Worm (Caenorhabditis elegans): ENCODE results near the gene C50B6.3.

C50B6.3 gene

DNA sequence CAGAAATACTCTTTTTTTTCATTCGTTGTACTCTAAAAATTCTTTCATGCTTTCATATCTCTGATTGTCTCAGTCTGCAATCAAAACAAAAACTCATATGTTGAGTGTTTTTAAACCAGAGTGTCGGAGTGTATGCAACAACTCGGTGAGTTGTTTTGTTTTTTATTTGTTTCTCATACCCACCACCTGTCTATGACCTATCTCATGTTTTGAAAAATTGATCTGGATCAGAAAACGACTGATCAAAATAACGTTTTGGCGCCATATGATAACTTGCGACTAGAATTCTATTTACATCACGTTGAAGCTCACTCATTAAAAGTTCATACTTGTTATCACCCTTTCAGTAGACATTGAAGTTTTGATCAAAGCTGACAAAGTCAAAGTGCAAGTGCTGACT is 14.7 kb upstream of the C50B6.3 start:
- TF ChIP-seq zfh-2 (GFP tag; conservative IDR thresholded peaks at IDR 0.05) (no peak), hsf-1 (GFP tag; IDR thresholded peaks at IDR 0.05) (no peak), B0336.3 (GFP tag; IDR thresholded peaks at IDR 0.05) (no peak), let-607 (tag; optimal IDR thresholded peaks at IDR 0.05) (no peak), mcd-1 (GFP tag; IDR thresholded peaks at IDR 0.05) (no peak), nhr-27 (tag; optimal IDR thresholded peaks at IDR 0.05) (no peak), egrh-3 (GFP tag; IDR thresholded peaks at IDR 0.05) (no peak), lin-35 (GFP tag; optimal IDR thresholded peaks at IDR 0.05) (no peak), Y56A3A.18 (GFP tag; IDR thresholded peaks at IDR 0.05) (no peak), unc-62 (GFP tag; optimal IDR thresholded peaks at IDR 0.05) (no peak), K11D2.4 (GFP tag; IDR thresholded peaks at IDR 0.05) (no peak), aptf-2 (GFP tag; conservative IDR thresholded peaks at IDR 0.05) (no peak), lsl-1 (GFP tag; optimal IDR thresholded peaks at IDR 0.05) (no peak), K12H6.12 (tag; optimal IDR thresholded peaks at IDR 0.05) (no peak), ztf-26 (tag; optimal IDR thresholded peaks at IDR 0.05) (no peak), bed-1 (GFP tag; IDR thresholded peaks at IDR 0.05) (no peak), ztf-18 (tag; optimal IDR thresholded peaks at IDR 0.05) (no peak), him-1 (tag; optimal IDR thresholded peaks at IDR 0.05) (no peak), ceh-100 (GFP tag; IDR thresholded peaks at IDR 0.05) (no peak)

DNA sequence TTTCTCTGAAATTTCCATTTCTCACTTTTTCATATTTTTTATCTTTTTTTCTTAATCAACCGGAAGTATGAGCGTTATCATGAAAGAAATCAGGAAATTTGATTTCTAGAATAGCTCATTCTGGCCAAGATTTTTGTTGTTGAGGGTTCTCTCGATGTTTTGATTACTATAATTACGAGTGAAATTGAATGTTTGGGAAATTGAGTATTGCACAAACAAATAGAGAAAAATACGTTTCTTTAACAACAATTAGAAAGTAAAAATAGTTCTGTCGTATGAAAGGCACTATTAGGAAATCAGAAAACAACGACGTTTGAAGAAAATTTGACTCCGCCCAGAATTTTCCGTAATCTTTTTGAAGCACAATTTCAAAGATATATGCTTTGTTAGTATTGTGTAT is 14.0 kb upstream of the C50B6.3 start:
- no peak for TF ChIP-seq sea-2 (GFP tag; IDR thresholded peaks at IDR 0.05)
- TF ChIP-seq nfya-1 (tag; optimal IDR thresholded peaks at IDR 0.05; ENCODE audit: borderline replicate concordance, insufficient read depth) = no peak
- TF ChIP-seq mel-28 (tag; optimal IDR thresholded peaks at IDR 0.05; ENCODE audit: borderline replicate concordance) = no peak
- TF ChIP-seq ceh-91 (GFP tag; IDR thresholded peaks at IDR 0.05) = no peak
- no peak for TF ChIP-seq nhr-179 (tag; optimal IDR thresholded peaks at IDR 0.05)
- TF ChIP-seq B0336.3 (GFP tag; IDR thresholded peaks at IDR 0.05) = no peak
- no peak for TF ChIP-seq C17E4.6 (GFP tag; IDR thresholded peaks at IDR 0.05)
- TF ChIP-seq ztf-26 (tag; optimal IDR thresholded peaks at IDR 0.05) = no peak
- TF ChIP-seq pha-4 (tag; optimal IDR thresholded peaks at IDR 0.05) = no peak
- TF ChIP-seq hrde-1 (tag; optimal IDR thresholded peaks at IDR 0.05; ENCODE audit: borderline replicate concordance) = no peak
- no peak for TF ChIP-seq egl-44 (GFP tag; IDR thresholded peaks at IDR 0.05)
- no peak for TF ChIP-seq madf-3 (GFP tag; IDR thresholded peaks at IDR 0.05)

DNA sequence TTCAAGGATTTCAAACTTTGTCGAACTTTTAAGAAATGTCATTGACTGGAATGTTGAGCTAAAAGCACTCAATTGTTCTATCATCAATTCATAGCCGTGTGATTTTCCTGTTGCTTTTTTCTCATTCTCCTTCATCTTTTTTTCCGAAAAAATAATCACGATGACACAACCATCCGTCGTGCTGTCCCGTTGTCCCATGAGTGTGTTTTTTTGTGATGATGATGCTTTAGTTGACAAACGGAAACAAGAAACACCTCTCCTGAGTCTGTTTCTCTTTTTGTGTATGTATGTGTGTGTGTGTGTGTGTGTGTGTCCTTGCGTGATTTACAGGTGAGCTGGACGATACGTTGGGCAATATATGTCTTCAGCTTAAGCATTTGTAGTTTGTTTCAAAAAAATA is 12.9 kb upstream of the C50B6.3 start:
- no peak for TF ChIP-seq lin-54 (GFP tag; optimal IDR thresholded peaks at IDR 0.05)
- no peak for TF ChIP-seq egl-44 (GFP tag; IDR thresholded peaks at IDR 0.05)
- no peak for TF ChIP-seq F52B5.7 (tag; optimal IDR thresholded peaks at IDR 0.05)
- TF ChIP-seq attf-3 (GFP tag; conservative IDR thresholded peaks at IDR 0.05) = no peak
- TF ChIP-seq zim-3 (tag; optimal IDR thresholded peaks at IDR 0.05) = no peak

DNA sequence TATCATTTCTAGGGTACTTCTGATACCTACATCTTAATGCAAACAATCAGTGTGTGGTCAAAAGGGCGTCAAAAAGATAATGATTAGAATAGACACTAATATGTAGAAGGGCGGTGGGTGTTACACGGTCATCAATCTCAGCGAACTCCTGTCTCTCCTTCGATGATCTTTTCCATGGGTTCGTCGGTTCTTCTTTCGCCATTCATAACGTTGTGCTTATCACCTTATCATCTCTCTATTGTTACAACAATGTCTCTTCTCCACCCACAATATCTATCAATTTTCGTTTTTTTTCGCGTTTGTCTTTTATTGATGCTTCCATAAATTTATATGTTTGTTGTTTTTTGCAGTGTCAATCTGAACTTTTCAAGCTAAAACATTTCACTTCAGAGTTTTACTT is 11.9 kb upstream of the C50B6.3 start, which contains the start of gene ceh-79:
TSS of gene ceh-79 (plus strand) at position 391 of the 400 bp plus-strand sequence.
- TF ChIP-seq ztf-28 (GFP tag; IDR thresholded peaks at IDR 0.05) = no peak
- TF ChIP-seq nhr-80 (tag; optimal IDR thresholded peaks at IDR 0.05) = peak; percentile 58
